Fruit fly (Drosophila melanogaster): ENCODE data around the gene RasGAP1.

RasGAP1 gene

dm6 chr3L:9898355-9898754 is 43.3 kb upstream of the RasGAP1 start, which contains the start of the genes CG6707 and CG46387:
TSS of gene CG6707 (minus strand) at chr3L:9898575.
TSS of gene CG46387 (plus strand) at chr3L:9898626.
- TF ChIP-seq rgr (GFP tag; optimal IDR thresholded peaks at IDR 0.05) (peak; percentile 55), Hnf4 (GFP tag; optimal IDR thresholded peaks at IDR 0.05) (no peak), usp (GFP tag; optimal IDR thresholded peaks at IDR 0.05) (no peak), h (GFP tag; optimal IDR thresholded peaks at IDR 0.05) (peak; percentile 1), foxo (GFP tag; optimal IDR thresholded peaks at IDR 0.05) (peak in 1 of 2 experiments; percentile 22), Mio (GFP tag; optimal IDR thresholded peaks at IDR 0.05) (no peak), dmrt93B (GFP tag; optimal IDR thresholded peaks at IDR 0.05) (no peak), HLH106 (tag; optimal IDR thresholded peaks at IDR 0.05) (peak; percentile 35), Rel (GFP tag; optimal IDR thresholded peaks at IDR 0.05) (no peak), Rel (tag; optimal IDR thresholded peaks at IDR 0.05) (peak; percentile 58), pan (optimal IDR thresholded peaks at IDR 0.05) (no peak), Hr83 (GFP tag; optimal IDR thresholded peaks at IDR 0.05; ENCODE audit: poor library complexity, severe bottlenecking) (peak; percentile 24)

DNA sequence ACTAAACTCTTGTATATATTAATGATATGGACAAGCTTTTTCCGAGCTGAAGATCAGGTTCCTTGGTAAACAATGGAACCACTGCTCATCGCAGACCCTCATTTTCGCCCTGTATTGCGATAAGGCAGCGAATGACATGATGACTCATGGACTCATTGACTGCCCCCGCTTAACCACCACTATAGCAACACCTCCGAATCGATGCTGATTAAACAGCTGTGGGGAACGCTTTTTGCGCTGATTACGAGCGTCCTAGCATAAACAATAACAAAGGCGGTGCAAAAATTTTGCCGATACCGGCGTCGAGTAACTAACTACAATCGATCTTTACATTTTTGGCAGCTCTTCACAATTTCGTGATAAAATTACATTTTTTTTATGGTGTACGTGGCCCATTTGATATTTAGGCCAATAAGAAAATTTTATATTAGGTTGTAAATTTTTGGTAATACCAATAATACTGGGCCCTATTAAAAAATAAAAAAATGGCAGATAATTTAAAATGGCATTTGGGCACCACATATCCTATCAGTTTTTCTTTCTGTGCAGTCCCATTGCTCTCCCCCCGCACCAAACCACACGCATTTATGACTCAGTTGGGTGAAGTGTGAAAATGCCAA is 42.2 kb upstream of the RasGAP1 start:
- no peak for TF ChIP-seq Dif (GFP tag; optimal IDR thresholded peaks at IDR 0.05; ENCODE audit: partially characterized antibody)
- peak; percentile 55 for TF ChIP-seq h (GFP tag; optimal IDR thresholded peaks at IDR 0.05)
- TF ChIP-seq Myc (optimal IDR thresholded peaks at IDR 0.05), result no peak
- TF ChIP-seq Abd-B (GFP tag; optimal IDR thresholded peaks at IDR 0.05), result no peak
- peak; percentile 22 for TF ChIP-seq HLH106 (tag; optimal IDR thresholded peaks at IDR 0.05)
- peak; percentile 75 for TF ChIP-seq fru (GFP tag; optimal IDR thresholded peaks at IDR 0.05)
- no peak for TF ChIP-seq jim (GFP tag; optimal IDR thresholded peaks at IDR 0.05)
- TF ChIP-seq usp (GFP tag; optimal IDR thresholded peaks at IDR 0.05), result no peak
- TF ChIP-seq dl (GFP tag; optimal IDR thresholded peaks at IDR 0.05; ENCODE audit: insufficient read depth in 1 of 2, partially characterized antibody in 2 of 2), result no peak
- TF ChIP-seq Dfd (GFP tag; optimal IDR thresholded peaks at IDR 0.05), result no peak
- no peak for TF ChIP-seq pan (optimal IDR thresholded peaks at IDR 0.05)
- peak; percentile 56 for TF ChIP-seq rgr (GFP tag; optimal IDR thresholded peaks at IDR 0.05)
- no peak for TF ChIP-seq CrebA (GFP tag; optimal IDR thresholded peaks at IDR 0.05; ENCODE audit: borderline replicate concordance)
- peak; percentile 12 for TF ChIP-seq OdsH (GFP tag; optimal IDR thresholded peaks at IDR 0.05)
- peak; percentile 57 for TF ChIP-seq br (GFP tag; optimal IDR thresholded peaks at IDR 0.05)
- TF ChIP-seq foxo (GFP tag; optimal IDR thresholded peaks at IDR 0.05), result peak in 1 of 2 experiments; percentile 58
- TF ChIP-seq Mio (GFP tag; optimal IDR thresholded peaks at IDR 0.05), result no peak
- peak; percentile 6 for TF ChIP-seq psq (GFP tag; optimal IDR thresholded peaks at IDR 0.05)
- peak; percentile 4 for TF ChIP-seq Hnf4 (GFP tag; optimal IDR thresholded peaks at IDR 0.05)
- peak; percentile 1 for TF ChIP-seq woc (GFP tag; optimal IDR thresholded peaks at IDR 0.05)
- no peak for TF ChIP-seq Hr78 (GFP tag; optimal IDR thresholded peaks at IDR 0.05)
- no peak for TF ChIP-seq lola (GFP tag; optimal IDR thresholded peaks at IDR 0.05)
- TF ChIP-seq ey (GFP tag; optimal IDR thresholded peaks at IDR 0.05), result peak; percentile 6
- TF ChIP-seq dmrt93B (GFP tag; optimal IDR thresholded peaks at IDR 0.05), result no peak
- TF ChIP-seq Vsx2 (GFP tag; optimal IDR thresholded peaks at IDR 0.05; ENCODE audit: partially characterized antibody), result no peak
- TF ChIP-seq Jra (GFP tag; optimal IDR thresholded peaks at IDR 0.05), result peak; percentile 49
- peak; percentile 4 for TF ChIP-seq Sp1 (GFP tag; optimal IDR thresholded peaks at IDR 0.05)
- TF ChIP-seq Hr83 (GFP tag; optimal IDR thresholded peaks at IDR 0.05; ENCODE audit: poor library complexity, severe bottlenecking), result no peak
- no peak for TF ChIP-seq sv (GFP tag; optimal IDR thresholded peaks at IDR 0.05)
- no peak for TF ChIP-seq Rel (GFP tag; optimal IDR thresholded peaks at IDR 0.05)
- peak; percentile 61 for TF ChIP-seq Rel (tag; optimal IDR thresholded peaks at IDR 0.05)
- no peak for TF ChIP-seq sage (GFP tag; optimal IDR thresholded peaks at IDR 0.05)

dm6 chr3L:9894643-9895042 is 39.6 kb upstream of the RasGAP1 start, which contains the start of the genes CG6709 and Hez:
TSS of gene CG6709 (minus strand) at chr3L:9894743.
TSS of gene Hez (minus strand) at chr3L:9894743.
- TF ChIP-seq Dif (GFP tag; optimal IDR thresholded peaks at IDR 0.05; ENCODE audit: partially characterized antibody) (no peak), OdsH (GFP tag; optimal IDR thresholded peaks at IDR 0.05) (no peak), br (GFP tag; optimal IDR thresholded peaks at IDR 0.05) (no peak), HLH106 (tag; optimal IDR thresholded peaks at IDR 0.05) (no peak), woc (GFP tag; optimal IDR thresholded peaks at IDR 0.05) (no peak), Abd-B (GFP tag; optimal IDR thresholded peaks at IDR 0.05) (no peak), sv (GFP tag; optimal IDR thresholded peaks at IDR 0.05) (no peak), tai (GFP tag; optimal IDR thresholded peaks at IDR 0.05) (no peak), jim (GFP tag; optimal IDR thresholded peaks at IDR 0.05) (no peak), N (GFP tag; optimal IDR thresholded peaks at IDR 0.05) (no peak), foxo (GFP tag; optimal IDR thresholded peaks at IDR 0.05) (no peak), CG32264 (GFP tag; optimal IDR thresholded peaks at IDR 0.05) (no peak), CG9705 (GFP tag; optimal IDR thresholded peaks at IDR 0.05) (no peak), fru (GFP tag; optimal IDR thresholded peaks at IDR 0.05) (no peak), h (GFP tag; optimal IDR thresholded peaks at IDR 0.05) (no peak)

Data from whole organism, wandering third instar larva.